Worm (Caenorhabditis elegans) whole organism, L3 larva: ENCODE measurements around the gene atg-16.2.

Source experiments
- ama-1 ChIP-seq: fragments of 150-350 bp; optimal IDR thresholded peaks from 2 replicates; lab custom pipeline; 2018
- fos-1 ChIP-seq: fragments of 150-350 bp; optimal IDR thresholded peaks from 2 replicates; lab custom pipeline; 2014; ENCODE audit warnings: missing biosample characterization, missing genetic modification characterization
- jun-1 ChIP-seq: fragments of 150-350 bp; optimal IDR thresholded peaks from 2 replicates; lab custom pipeline; 2014; ENCODE audit warnings: missing biosample characterization, missing genetic modification reagents, missing genetic modification characterization
- mdl-1 ChIP-seq: fragments of 150-350 bp; optimal IDR thresholded peaks from 2 replicates; lab custom pipeline; 2014; ENCODE audit warnings: missing biosample characterization, missing genetic modification characterization
- nfya-1 ChIP-seq: sonication (generic microtip); optimal IDR thresholded peaks from 2 replicates; lab custom pipeline; 2017; ENCODE audit warnings: missing genetic modification characterization, mild to moderate bottlenecking, missing compliant biosample characterization, antibody characterized with exemption, moderate library complexity; ENCODE audit not compliant: insufficient read depth
- nhr-11 ChIP-seq: fragments of 150-350 bp; optimal IDR thresholded peaks from 2 replicates; lab custom pipeline; 2014; ENCODE audit warnings: missing biosample characterization, missing genetic modification characterization
- nhr-12 ChIP-seq: fragments of 150-350 bp; optimal IDR thresholded peaks from 2 replicates; lab custom pipeline; 2014; ENCODE audit warnings: missing biosample characterization, missing genetic modification characterization
- nhr-76 ChIP-seq: fragments of 150-350 bp; sonication (generic microtip); optimal IDR thresholded peaks from 5 replicates; lab custom pipeline; 2014; ENCODE audit warnings: missing biosample characterization, missing genetic modification characterization
- pqm-1 ChIP-seq: fragments of 150-350 bp; optimal IDR thresholded peaks from 2 replicates; lab custom pipeline; 2017; ENCODE audit warnings: missing biosample characterization, missing genetic modification characterization, inconsistent platforms
- snpc-4 ChIP-seq: fragments of 150-350 bp; optimal IDR thresholded peaks from 2 replicates; lab custom pipeline; 2014; ENCODE audit warnings: missing biosample characterization, missing genetic modification characterization

DNA sequence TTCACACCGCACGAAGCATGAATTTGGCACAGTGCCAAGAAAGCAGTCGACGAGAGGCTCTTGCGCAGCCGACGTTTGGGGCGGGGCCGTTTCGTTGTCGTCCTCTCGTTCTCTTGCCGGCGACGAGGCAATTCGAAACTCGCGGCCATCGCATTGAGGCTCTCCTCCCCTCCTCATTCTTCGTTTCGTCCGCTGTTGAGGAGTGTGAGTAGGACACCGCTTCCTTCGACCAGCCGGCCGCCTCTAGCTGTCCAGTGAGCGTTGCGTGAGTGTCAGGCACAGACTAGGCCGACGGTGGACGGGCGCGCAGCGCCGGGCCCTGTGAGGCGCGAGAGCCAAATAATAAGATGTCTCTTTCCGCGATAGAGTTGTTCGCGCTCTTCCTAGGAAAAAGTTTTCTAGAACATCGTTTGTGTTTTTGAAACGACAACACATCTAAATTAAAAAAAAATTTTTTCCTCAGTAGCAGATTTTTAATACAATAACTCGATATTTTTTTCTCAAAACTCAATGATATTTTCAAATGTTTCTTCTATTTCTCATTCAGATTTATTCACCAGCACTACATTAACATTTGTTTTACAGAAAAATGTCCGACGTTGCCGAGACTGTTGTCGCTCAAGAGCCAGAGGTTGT lies 38.7 kb upstream of the atg-16.2 start, which contains the start of the genes T28D9.11 and T28D9.1:
- TF ChIP-seq ama-1 (lab: Kevin White, UChicago) (peak; percentile 89), nfya-1 (tag; lab: Kevin White, UChicago) (peak; percentile 86), nhr-11 (no peak), snpc-4 (peak; percentile 97), fos-1 (tag; lab: Kevin White, UChicago) (no peak), mdl-1 (tag; lab: Kevin White, UChicago) (no peak), jun-1 (tag; lab: Kevin White, UChicago) (no peak), nhr-12 (tag; lab: Kevin White, UChicago) (no peak), nhr-76 (tag; lab: Kevin White, UChicago) (no peak), pqm-1 (tag; lab: Kevin White, UChicago) (no peak)
